Fruit fly (Drosophila melanogaster) whole organism, embryonic: ENCODE results near the gene CG32147.

ENCODE experiments used
- B-H1 ChIP-seq: fragments of 200-800 bp; sonication (Bioruptor generic); IDR thresholded peaks from 3 replicates; pipeline ENCODE4 v1.3.6; 2022; ENCODE audit warnings: missing biosample characterization, missing genetic modification characterization
- B-H2 ChIP-seq: fragments of 200-800 bp; sonication (Bioruptor generic); optimal IDR thresholded peaks from 2 replicates; lab custom pipeline; 2018; ENCODE audit warnings: missing biosample characterization, mild to moderate bottlenecking, missing genetic modification characterization
- BEAF-32 ChIP-seq: fragments of 200-800 bp; sonication (Bioruptor generic); optimal IDR thresholded peaks from 3 replicates; lab custom pipeline; 2017; ENCODE audit warnings: missing biosample characterization, missing genetic modification characterization, mild to moderate bottlenecking, moderate library complexity, missing genetic modification reagents
- CG10267 ChIP-seq: fragments of 200-800 bp; sonication (Bioruptor generic); optimal IDR thresholded peaks from 2 replicates; lab custom pipeline; 2018; ENCODE audit warnings: missing biosample characterization, mild to moderate bottlenecking, missing genetic modification characterization, moderate library complexity
- CG10543 ChIP-seq: fragments of 200-800 bp; sonication (Bioruptor generic); optimal IDR thresholded peaks from 3 replicates; lab custom pipeline; 2017; ENCODE audit warnings: missing biosample characterization, mild to moderate bottlenecking, missing genetic modification characterization, moderate library complexity
- CG12744 ChIP-seq: fragments of 200-800 bp; sonication (Bioruptor generic); optimal IDR thresholded peaks from 2 replicates; lab custom pipeline; 2016; ENCODE audit warnings: missing biosample characterization, missing genetic modification characterization
- CG12769 ChIP-seq: fragments of 200-800 bp; sonication (Bioruptor generic); optimal IDR thresholded peaks from 2 replicates; lab custom pipeline; 2019; ENCODE audit warnings: missing biosample characterization, mild to moderate bottlenecking, missing genetic modification characterization, moderate library complexity
- CG13296 ChIP-seq: fragments of 200-800 bp; sonication (Bioruptor generic); optimal IDR thresholded peaks from 3 replicates; lab custom pipeline; 2018; ENCODE audit warnings: missing biosample characterization, mild to moderate bottlenecking, missing genetic modification characterization
- CG15696 ChIP-seq: fragments of 200-800 bp; sonication (Bioruptor generic); optimal IDR thresholded peaks from 2 replicates; lab custom pipeline; 2019; ENCODE audit warnings: missing biosample characterization, mild to moderate bottlenecking, missing genetic modification characterization, moderate library complexity
- CG16863 ChIP-seq: fragments of 200-800 bp; sonication (Bioruptor generic); optimal IDR thresholded peaks from 3 replicates; lab custom pipeline; 2016; ENCODE audit warnings: missing biosample characterization, missing genetic modification characterization
- CG17829 ChIP-seq: fragments of 200-800 bp; optimal IDR thresholded peaks from 2 replicates; lab custom pipeline; 2019; ENCODE audit warnings: missing biosample characterization, mild to moderate bottlenecking, missing genetic modification characterization, moderate library complexity
- CG2712 ChIP-seq: fragments of 200-800 bp; optimal IDR thresholded peaks from 3 replicates; lab custom pipeline; 2019; ENCODE audit warnings: missing biosample characterization, mild to moderate bottlenecking, missing genetic modification characterization, moderate library complexity
- CG33557 ChIP-seq: fragments of 200-800 bp; sonication (Bioruptor generic); optimal IDR thresholded peaks from 2 replicates; lab custom pipeline; 2019; ENCODE audit warnings: missing biosample characterization, mild to moderate bottlenecking, missing genetic modification characterization, moderate library complexity
- CG4730 ChIP-seq: fragments of 200-800 bp; sonication (Bioruptor generic); IDR thresholded peaks from 2 replicates; pipeline ENCODE4 v1.3.6; 2022; ENCODE audit warnings: missing biosample characterization, missing genetic modification characterization
- CG6765 ChIP-seq: fragments of 200-800 bp; sonication (Bioruptor generic); optimal IDR thresholded peaks from 3 replicates; lab custom pipeline; 2017; ENCODE audit warnings: missing biosample characterization, mild to moderate bottlenecking, missing genetic modification characterization
- CTCF ChIP-seq: fragments of 200-800 bp; sonication (Bioruptor generic); optimal IDR thresholded peaks from 2 replicates; lab custom pipeline; 2017; ENCODE audit warnings: missing biosample characterization, mild to moderate bottlenecking, missing genetic modification characterization, moderate library complexity
- D19A ChIP-seq: fragments of 200-800 bp; optimal IDR thresholded peaks from 3 replicates; lab custom pipeline; 2019; ENCODE audit warnings: missing biosample characterization, mild to moderate bottlenecking, missing genetic modification characterization, moderate library complexity
- Ets65A ChIP-seq: fragments of 200-800 bp; sonication (Bioruptor generic); peaks from one replicate; lab custom pipeline; 2016; ENCODE audit warnings: missing biosample characterization, missing genetic modification characterization
- HHEX ChIP-seq: fragments of 200-800 bp; sonication (Bioruptor generic); optimal IDR thresholded peaks from 3 replicates; lab custom pipeline; 2017; ENCODE audit warnings: missing biosample characterization, mild to moderate bottlenecking, missing genetic modification characterization, missing genetic modification reagents
- HLH54F ChIP-seq: fragments of 200-800 bp; sonication (Bioruptor generic); optimal IDR thresholded peaks from 3 replicates; lab custom pipeline; 2016; ENCODE audit warnings: missing biosample characterization, missing genetic modification characterization
- Hmx ChIP-seq: fragments of 200-800 bp; sonication (Bioruptor generic); optimal IDR thresholded peaks from 2 replicates; lab custom pipeline; 2016; ENCODE audit warnings: missing biosample characterization, missing genetic modification characterization
- Lim3 ChIP-seq: fragments of 200-800 bp; sonication (Bioruptor generic); IDR thresholded peaks from 2 replicates; pipeline ENCODE4 v1.3.6; 2022; ENCODE audit warnings: missing biosample characterization, missing genetic modification characterization
- MBD-R2 ChIP-seq: fragments of 200-800 bp; sonication (Bioruptor generic); IDR thresholded peaks from 2 replicates; pipeline ENCODE4 v1.3.6; 2022; ENCODE audit warnings: missing biosample characterization, missing genetic modification characterization
- Poxn ChIP-seq: fragments of 200-800 bp; sonication (Bioruptor generic); IDR thresholded peaks from 2 replicates; pipeline ENCODE4 v1.3.6; 2022; ENCODE audit warnings: missing biosample characterization, missing genetic modification characterization
- Rfx ChIP-seq: fragments of 200-800 bp; sonication (Bioruptor generic); IDR thresholded peaks from 2 replicates; pipeline ENCODE4 v1.3.6; 2022; ENCODE audit warnings: missing biosample characterization, missing genetic modification characterization
- Usf ChIP-seq: fragments of 200-800 bp; sonication (Bioruptor generic); optimal IDR thresholded peaks from 2 replicates; lab custom pipeline; 2017; ENCODE audit warnings: missing genotype, missing biosample characterization, missing genetic modification characterization
- Vsx1 ChIP-seq: fragments of 200-800 bp; sonication (Bioruptor generic); optimal IDR thresholded peaks from 2 replicates; lab custom pipeline; 2017; ENCODE audit warnings: missing biosample characterization, mild to moderate bottlenecking, missing genetic modification characterization, missing genetic modification reagents
- Xrp1 ChIP-seq: fragments of 200-800 bp; sonication (Bioruptor generic); IDR thresholded peaks from 2 replicates; pipeline ENCODE4 v1.3.6; 2022; ENCODE audit warnings: missing biosample characterization, missing genetic modification characterization
- amos ChIP-seq: fragments of 200-800 bp; sonication (Bioruptor generic); IDR thresholded peaks from 2 replicates; pipeline ENCODE4 v1.3.6; 2022; ENCODE audit warnings: missing biosample characterization, missing genetic modification characterization; ENCODE audit not compliant: partially characterized antibody
- bbx ChIP-seq: fragments of 200-800 bp; sonication (Bioruptor generic); IDR thresholded peaks from 2 replicates; pipeline ENCODE4 v1.3.6; 2022; ENCODE audit warnings: missing biosample characterization, missing genetic modification characterization; ENCODE audit not compliant: partially characterized antibody
- bowl ChIP-seq: fragments of 200-800 bp; sonication (Bioruptor generic); IDR thresholded peaks from 2 replicates; pipeline ENCODE4 v1.3.6; 2022; ENCODE audit warnings: missing biosample characterization, missing genetic modification characterization
- cato ChIP-seq: fragments of 200-800 bp; sonication (Bioruptor generic); optimal IDR thresholded peaks from 2 replicates; lab custom pipeline; 2016; ENCODE audit warnings: missing biosample characterization, missing genetic modification characterization, borderline replicate concordance
- ci ChIP-seq: fragments of 200-800 bp; sonication (Bioruptor generic); IDR thresholded peaks from 3 replicates; pipeline ENCODE4 v1.3.6; 2022; ENCODE audit warnings: missing biosample characterization, missing genetic modification characterization
- corto ChIP-seq: fragments of 200-800 bp; sonication (Bioruptor generic); optimal IDR thresholded peaks from 2 replicates; lab custom pipeline; 2016; ENCODE audit warnings: missing biosample characterization, mild to moderate bottlenecking, missing genetic modification characterization, moderate library complexity
- disco-r ChIP-seq: fragments of 200-800 bp; sonication (Bioruptor generic); optimal IDR thresholded peaks from 2 replicates; lab custom pipeline; 2016; ENCODE audit warnings: missing biosample characterization, missing genetic modification characterization
- exex ChIP-seq: fragments of 200-800 bp; sonication (Bioruptor generic); optimal IDR thresholded peaks from 4 replicates; lab custom pipeline; 2018; ENCODE audit warnings: missing biosample characterization, mild to moderate bottlenecking, missing genetic modification characterization, moderate library complexity
- fd3F ChIP-seq: fragments of 200-800 bp; sonication (Bioruptor generic); optimal IDR thresholded peaks from 2 replicates; lab custom pipeline; 2018; ENCODE audit warnings: missing biosample characterization, mild to moderate bottlenecking, missing genetic modification characterization, moderate library complexity
- fd64A ChIP-seq: fragments of 200-800 bp; sonication (Bioruptor generic); optimal IDR thresholded peaks from 3 replicates; lab custom pipeline; 2018; ENCODE audit warnings: missing biosample characterization, mild to moderate bottlenecking, missing genetic modification characterization
- gsb ChIP-seq: fragments of 200-800 bp; sonication (Bioruptor generic); IDR thresholded peaks from 2 replicates; pipeline ENCODE4 v1.3.6; 2022; ENCODE audit warnings: missing biosample characterization, missing genetic modification characterization
- hbn ChIP-seq: fragments of 200-800 bp; sonication (Bioruptor generic); IDR thresholded peaks from 2 replicates; pipeline ENCODE4 v1.3.6; 2022; ENCODE audit warnings: missing biosample characterization, missing genetic modification characterization; ENCODE audit not compliant: partially characterized antibody
- lilli ChIP-seq: fragments of 200-800 bp; sonication (Bioruptor generic); optimal IDR thresholded peaks from 3 replicates; lab custom pipeline; 2016; ENCODE audit warnings: missing biosample characterization, missing genetic modification characterization
- luna ChIP-seq: fragments of 200-800 bp; sonication (Bioruptor generic); optimal IDR thresholded peaks from 2 replicates; lab custom pipeline; 2016; ENCODE audit warnings: missing biosample characterization, missing genetic modification characterization
- onecut ChIP-seq: fragments of 200-800 bp; sonication (Bioruptor generic); IDR thresholded peaks from 2 replicates; pipeline ENCODE4 v1.3.6; 2022; ENCODE audit warnings: missing biosample characterization, missing genetic modification characterization
- phol ChIP-seq: fragments of 200-800 bp; sonication (Bioruptor generic); optimal IDR thresholded peaks from 3 replicates; lab custom pipeline; 2018; ENCODE audit warnings: missing biosample characterization, mild to moderate bottlenecking, missing genetic modification characterization, moderate library complexity
- prd ChIP-seq, 3 experiments: fragments of >200 bp in 2 of 3; fragments of 200-800 bp in 1 of 3; sonication (Bioruptor generic) in 1 of 3; optimal IDR thresholded peaks in 2 of 3; IDR thresholded peaks in 1 of 3; 2 replicates in 2 of 3; 3 replicates in 1 of 3; pipeline versions ENCODE4 v1.3.6 to Lab custom; 2017 to 2022; ENCODE audit warnings: missing biosample characterization in 1 of 3, missing genetic modification characterization in 1 of 3
- seq ChIP-seq: fragments of 200-800 bp; sonication (Bioruptor generic); IDR thresholded peaks from 2 replicates; pipeline ENCODE4 v1.3.6; 2022; ENCODE audit warnings: missing biosample characterization, missing genetic modification characterization
- sima ChIP-seq: fragments of 200-800 bp; sonication (Bioruptor generic); optimal IDR thresholded peaks from 2 replicates; lab custom pipeline; 2016; ENCODE audit warnings: missing biosample characterization, missing genetic modification characterization
- sisA ChIP-seq: fragments of 200-800 bp; sonication (Bioruptor generic); IDR thresholded peaks from 2 replicates; pipeline ENCODE4 v1.3.6; 2022; ENCODE audit warnings: missing biosample characterization, missing genetic modification characterization
- sug ChIP-seq: fragments of 200-800 bp; optimal IDR thresholded peaks from 2 replicates; lab custom pipeline; 2019; ENCODE audit warnings: missing biosample characterization, mild to moderate bottlenecking, missing genetic modification characterization, moderate library complexity
- tap ChIP-seq: fragments of 200-800 bp; optimal IDR thresholded peaks from 3 replicates; lab custom pipeline; 2019; ENCODE audit warnings: missing biosample characterization, mild to moderate bottlenecking, missing genetic modification characterization, moderate library complexity
- z ChIP-seq: fragments of 200-800 bp; sonication (Bioruptor generic); IDR thresholded peaks from 3 replicates; pipeline ENCODE4 v1.3.6; 2022; ENCODE audit warnings: missing biosample characterization, missing genetic modification characterization

Gene CG32147

dm6 chr3L:15161549-15161948 lies 17.7 kb upstream of the CG32147 start, which contains the start of gene CG6878 (continued):
- TF ChIP-seq ci (GFP tag; lab: Robert Waterston, UW) (peak; percentile 65; the same call in 1 of the 3 replicates), BEAF-32 (GFP tag; lab: Kevin White, UChicago) (peak; percentile 43), CG17829 (tag; lab: Kevin White, UChicago) (peak; percentile 38), Usf (GFP tag; lab: Kevin White, UChicago) (no peak), CG10543 (GFP tag; lab: Kevin White, UChicago) (no peak), HHEX (GFP tag; lab: Kevin White, UChicago) (no peak), gsb (GFP tag; lab: Robert Waterston, UW) (no peak), CG10267 (tag; lab: Kevin White, UChicago) (peak; percentile 46), B-H1 (GFP tag; lab: Robert Waterston, UW) (no peak), Poxn (no peak), sima (GFP tag; lab: Kevin White, UChicago) (no peak), CG13296 (GFP tag; lab: Kevin White, UChicago) (peak; percentile 5), MBD-R2 (GFP tag; lab: Robert Waterston, UW) (peak; percentile 94), CTCF (GFP tag; lab: Kevin White, UChicago) (peak; percentile 97), Xrp1 (GFP tag; lab: Robert Waterston, UW) (0 out of 2 replicates have a peak, but pooled peaks have one; percentile 8), prd (optimal IDR thresholded peaks at IDR 0.05; lab: Kevin White, UChicago) (no peak), prd (GFP tag; IDR thresholded peaks at IDR 0.05; lab: Robert Waterston, UW) (no peak), corto (no peak), z (no peak), sisA (GFP tag; lab: Robert Waterston, UW) (no peak; the same call in 1 of the 2 replicates), cato (GFP tag; lab: Kevin White, UChicago) (no peak), onecut (GFP tag; lab: Robert Waterston, UW) (peak; percentile 42; the same call in 1 of the 2 replicates), CG2712 (tag; lab: Kevin White, UChicago) (peak; percentile 55), disco-r (no peak), CG4730 (GFP tag; lab: Robert Waterston, UW) (no peak), HLH54F (GFP tag; lab: Kevin White, UChicago) (no peak), B-H2 (GFP tag; lab: Kevin White, UChicago) (peak; percentile 52), amos (GFP tag; lab: Robert Waterston, UW) (peak; percentile 47; the same call in 1 of the 2 replicates), CG12769 (tag; lab: Kevin White, UChicago) (no peak), Rfx (peak; percentile 61), bbx (GFP tag; lab: Robert Waterston, UW) (peak; percentile 66; the same call in 1 of the 2 replicates), CG16863 (GFP tag; lab: Kevin White, UChicago) (no peak), lilli (peak; percentile 28), tap (tag; lab: Kevin White, UChicago) (peak; percentile 32), CG15696 (peak; percentile 13), sug (peak; percentile 55), fd3F (no peak), Lim3 (GFP tag; lab: Robert Waterston, UW) (no peak), exex (no peak), hbn (GFP tag; lab: Robert Waterston, UW) (no peak), Hmx (GFP tag; lab: Kevin White, UChicago) (no peak), D19A (tag; lab: Kevin White, UChicago) (peak; percentile 55), Vsx1 (no peak), luna (GFP tag; lab: Kevin White, UChicago) (no peak), CG6765 (no peak), fd64A (no peak), CG33557 (GFP tag; lab: Kevin White, UChicago) (peak; percentile 14), bowl (no peak), Ets65A (no peak), seq (GFP tag; lab: Robert Waterston, UW) (no peak), phol (peak; percentile 47), CG12744 (GFP tag; lab: Kevin White, UChicago) (no peak)
